Worm (Caenorhabditis elegans) whole organism, mixed stage, embryonic: Measurements from ENCODE around the gene cyp-33D1.

Experiments used
- elt-1 ChIP-seq: sonication (generic microtip); optimal IDR thresholded peaks from 2 replicates; lab custom pipeline; 2017; ENCODE audit warnings: missing genetic modification characterization, mild to moderate bottlenecking, missing compliant biosample characterization, antibody characterized with exemption, moderate library complexity, borderline replicate concordance; ENCODE audit not compliant: insufficient read depth
- ham-2 ChIP-seq: fragments of 200-800 bp; sonication (Bioruptor generic); optimal IDR thresholded peaks from 2 replicates; lab custom pipeline; 2018; ENCODE audit warnings: mild to moderate bottlenecking, missing genetic modification characterization, missing compliant biosample characterization
- lsy-2 ChIP-seq: fragments of 150-350 bp; optimal IDR thresholded peaks from 2 replicates; lab custom pipeline; 2014; ENCODE audit warnings: missing biosample characterization, missing genetic modification characterization
- mab-5 ChIP-seq: fragments of 150-350 bp; optimal IDR thresholded peaks from 2 replicates; lab custom pipeline; 2014; ENCODE audit warnings: missing biosample characterization, missing genetic modification characterization
- mep-1 ChIP-seq: fragments of 150-350 bp; optimal IDR thresholded peaks from 2 replicates; lab custom pipeline; 2017; ENCODE audit warnings: missing biosample characterization, missing genetic modification reagents, missing genetic modification characterization, inconsistent platforms
- snpc-4 ChIP-seq: fragments of 150-350 bp; optimal IDR thresholded peaks from 2 replicates; lab custom pipeline; 2014; ENCODE audit warnings: missing biosample characterization, missing genetic modification characterization
- unc-62 ChIP-seq: fragments of 150-350 bp; optimal IDR thresholded peaks from 2 replicates; lab custom pipeline; 2014; ENCODE audit warnings: missing biosample characterization, missing genetic modification reagents, missing genetic modification characterization
- ztf-11 ChIP-seq: fragments of 150-350 bp; optimal IDR thresholded peaks from 2 replicates; lab custom pipeline; 2014; ENCODE audit warnings: missing biosample characterization, missing genetic modification characterization

DNA sequence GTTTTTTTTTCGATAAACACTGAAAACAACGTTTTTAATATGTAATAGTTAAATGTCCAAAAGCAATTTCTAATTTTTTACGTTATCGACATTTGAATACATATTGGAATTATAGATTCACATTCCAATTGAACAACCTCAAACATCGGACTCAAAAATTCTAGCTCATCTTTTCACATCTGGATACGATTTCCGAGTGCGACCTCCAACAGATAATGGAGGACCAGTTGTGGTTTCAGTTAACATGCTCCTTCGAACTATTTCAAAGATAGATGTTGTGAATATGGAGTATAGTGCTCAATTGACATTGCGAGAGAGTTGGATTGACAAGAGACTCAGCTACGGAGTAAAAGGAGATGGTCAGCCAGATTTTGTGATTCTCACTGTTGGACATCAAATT, 44.4 kb upstream of the cyp-33D1 start:
- TF ChIP-seq ztf-11 (tag; lab: Kevin White, UChicago): no peak
- TF ChIP-seq lsy-2 (tag; lab: Kevin White, UChicago): no peak
- no peak for TF ChIP-seq ham-2
- no peak for TF ChIP-seq elt-1 (tag; lab: Kevin White, UChicago)
- no peak for TF ChIP-seq snpc-4 (tag; lab: Kevin White, UChicago)
- no peak for TF ChIP-seq mep-1
- no peak for TF ChIP-seq unc-62 (GFP tag; lab: Kevin White, UChicago)
- no peak for TF ChIP-seq mab-5 (tag; lab: Kevin White, UChicago)
